Worm (Caenorhabditis elegans): ENCODE data around the gene fbxb-44.

- TF ChIP-seq unc-62 (GFP tag; optimal IDR thresholded peaks at IDR 0.05) (no peak), unc-130 (tag; optimal IDR thresholded peaks at IDR 0.05) (no peak), nhr-47 (tag; optimal IDR thresholded peaks at IDR 0.05) (no peak), ceh-82 (tag; optimal IDR thresholded peaks at IDR 0.05) (no peak), ces-1 (GFP tag; optimal IDR thresholded peaks at IDR 0.05) (no peak), unc-86 (tag; optimal IDR thresholded peaks at IDR 0.05) (no peak)
These were observed 2.8 kb upstream of the fbxb-44 start, which contains the start of gene fbxb-43 for ce11 chrII:1535931-1536330.

All from whole organism, L1 larva.